Worm (Caenorhabditis elegans) whole organism, midembryonic: ENCODE results near the gene srg-60.
A peak's percentile ranks its signal among the peaks of the same experiment; 100 is the strongest.

Experiments
- T22C8.4 ChIP-seq: fragments of 200-800 bp; sonication (Bioruptor generic); IDR thresholded peaks from 2 replicates; pipeline ENCODE4 v1.3.6; 2022; ENCODE audit warnings: missing genetic modification characterization, missing compliant biosample characterization
- cog-1 ChIP-seq: sonication (generic microtip); optimal IDR thresholded peaks from 2 replicates; lab custom pipeline; 2016; ENCODE audit warnings: missing genetic modification characterization, missing compliant biosample characterization
- flt-1 ChIP-seq: fragments of 200-800 bp; sonication (Bioruptor generic); IDR thresholded peaks from 2 replicates; pipeline ENCODE4 v1.3.6; 2022; ENCODE audit warnings: missing genetic modification characterization, missing compliant biosample characterization
- klf-2 ChIP-seq: fragments of 200-800 bp; sonication (Bioruptor generic); conservative IDR thresholded peaks from 2 replicates; pipeline ENCODE4 v1.3.6; 2022; ENCODE audit warnings: missing genetic modification reagents, missing genetic modification characterization, missing compliant biosample characterization
- med-1 ChIP-seq: sonication (generic microtip); optimal IDR thresholded peaks from 2 replicates; lab custom pipeline; 2017; ENCODE audit warnings: missing genetic modification characterization, mild to moderate bottlenecking, missing compliant biosample characterization, antibody characterized with exemption, missing genetic modification reagents; ENCODE audit not compliant: insufficient read depth
- ref-1 ChIP-seq: fragments of 200-800 bp; sonication (Bioruptor generic); conservative IDR thresholded peaks from 2 replicates; pipeline ENCODE4 v1.3.6; 2022; ENCODE audit warnings: missing genetic modification reagents, missing genetic modification characterization, missing compliant biosample characterization
- tab-1 ChIP-seq: fragments of 200-800 bp; sonication (Bioruptor generic); IDR thresholded peaks from 2 replicates; pipeline ENCODE4 v1.3.6; 2022; ENCODE audit warnings: missing genetic modification characterization, missing compliant biosample characterization
- ztf-23 ChIP-seq: fragments of 200-800 bp; sonication (Bioruptor generic); IDR thresholded peaks from 2 replicates; pipeline ENCODE4 v1.3.6; 2022; ENCODE audit warnings: missing genetic modification reagents, missing genetic modification characterization, missing compliant biosample characterization
- ztf-29 ChIP-seq: fragments of 200-800 bp; sonication (Bioruptor generic); IDR thresholded peaks from 2 replicates; pipeline ENCODE4 v1.3.6; 2022; ENCODE audit warnings: missing genetic modification reagents, missing genetic modification characterization, missing compliant biosample characterization

The srg-60 gene

DNA sequence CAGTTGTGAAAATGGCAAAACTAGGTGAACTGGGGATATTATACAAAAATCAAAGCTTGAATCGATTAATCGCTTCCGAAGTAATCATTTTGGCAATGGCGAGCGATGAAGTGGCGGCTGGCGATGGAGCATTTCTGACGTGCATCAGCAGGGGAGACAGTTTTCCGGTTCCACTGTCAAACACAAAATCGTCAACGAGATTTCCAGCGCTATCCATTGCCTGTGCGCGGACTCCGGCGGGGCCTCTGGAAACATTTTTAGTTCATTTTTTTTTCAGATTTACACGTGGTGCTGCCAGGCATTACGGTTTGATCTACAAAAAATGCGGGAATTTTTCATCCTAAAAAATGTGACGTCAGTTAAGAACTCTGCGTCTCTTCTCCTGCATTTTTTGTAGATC is 33.9 kb downstream of the srg-60 start:
- no peak for TF ChIP-seq T22C8.4 (GFP tag; lab: Robert Waterston, UW)
- no peak for TF ChIP-seq klf-2
- no peak for TF ChIP-seq med-1 (GFP tag; lab: Kevin White, UChicago)
- TF ChIP-seq ztf-29 (GFP tag; lab: Robert Waterston, UW): no peak
- no peak for TF ChIP-seq ztf-23 (GFP tag; lab: Robert Waterston, UW)

DNA sequence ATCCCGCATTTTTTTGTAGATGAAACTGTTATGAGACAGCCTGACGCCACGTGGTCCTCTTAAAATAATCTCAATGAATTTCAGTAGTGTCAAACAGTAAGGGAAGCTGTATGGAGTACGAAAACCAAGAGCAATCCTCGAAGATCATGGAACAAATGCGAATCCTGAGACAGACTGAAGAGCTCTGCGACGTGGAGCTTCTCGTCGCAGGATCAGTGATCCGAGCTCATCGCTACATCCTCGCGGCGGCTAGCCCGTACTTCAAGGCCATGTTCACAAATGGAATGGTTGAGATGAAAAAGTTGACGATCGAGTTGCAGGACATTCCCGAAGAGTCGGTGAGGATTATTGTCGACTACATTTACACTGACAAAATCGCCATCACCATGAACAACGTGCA is 38.2 kb downstream of the srg-60 start:
- TF ChIP-seq ref-1 (GFP tag; lab: Robert Waterston, UW): no peak
- no peak for TF ChIP-seq klf-2
- TF ChIP-seq flt-1: no peak
- no peak for TF ChIP-seq ztf-29 (GFP tag; lab: Robert Waterston, UW)
- no peak for TF ChIP-seq tab-1 (GFP tag; lab: Robert Waterston, UW)
- no peak for TF ChIP-seq med-1 (GFP tag; lab: Kevin White, UChicago)
- TF ChIP-seq cog-1 (tag; lab: Kevin White, UChicago): no peak
- no peak for TF ChIP-seq ztf-23 (GFP tag; lab: Robert Waterston, UW)
- TF ChIP-seq T22C8.4 (GFP tag; lab: Robert Waterston, UW): no peak

DNA sequence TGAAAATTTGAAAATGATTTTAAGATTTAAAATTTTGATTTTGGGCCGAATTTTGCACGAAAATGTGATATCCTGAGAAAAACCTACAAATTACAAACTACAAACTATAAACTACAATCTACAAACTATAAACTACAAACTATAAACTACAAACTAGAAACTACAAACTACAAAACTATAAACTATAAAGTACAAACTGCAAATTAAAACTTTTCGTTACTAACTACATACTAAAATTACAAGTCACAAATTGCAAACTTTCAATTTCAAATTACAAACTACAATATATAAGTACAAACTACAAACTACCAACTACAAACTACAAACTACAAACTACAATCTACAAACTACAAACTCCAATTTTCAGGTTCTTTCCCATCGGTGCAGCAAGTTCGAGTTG is 39.0 kb downstream of the srg-60 start:
- TF ChIP-seq ztf-29 (GFP tag; lab: Robert Waterston, UW) (no peak), flt-1 (no peak), klf-2 (no peak), ztf-23 (GFP tag; lab: Robert Waterston, UW) (no peak), tab-1 (GFP tag; lab: Robert Waterston, UW) (no peak)

DNA sequence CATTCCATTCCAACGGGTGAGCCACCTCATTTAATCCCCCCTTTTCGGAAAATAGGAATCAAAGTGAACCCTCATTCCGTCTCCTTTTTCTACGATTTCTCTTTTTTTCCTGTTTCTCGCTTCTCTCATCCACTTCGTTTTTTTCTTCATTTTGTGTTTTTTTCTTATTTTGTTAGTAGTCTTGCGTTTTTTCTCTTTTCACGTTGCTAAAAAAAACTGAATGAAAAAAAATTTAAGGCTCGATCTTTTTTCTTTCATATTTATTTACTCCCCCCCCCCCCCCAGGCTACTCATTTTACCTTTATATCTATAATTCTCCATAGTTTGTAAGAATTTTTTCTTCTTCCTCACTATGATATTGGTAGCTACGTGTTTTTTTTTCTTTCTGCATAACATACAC is 44.8 kb downstream of the srg-60 start:
- TF ChIP-seq klf-2: no peak
- TF ChIP-seq ref-1 (GFP tag; lab: Robert Waterston, UW): no peak
- TF ChIP-seq ztf-23 (GFP tag; lab: Robert Waterston, UW): no peak
- TF ChIP-seq flt-1: no peak
- no peak for TF ChIP-seq tab-1 (GFP tag; lab: Robert Waterston, UW)
- no peak for TF ChIP-seq ztf-29 (GFP tag; lab: Robert Waterston, UW)

DNA sequence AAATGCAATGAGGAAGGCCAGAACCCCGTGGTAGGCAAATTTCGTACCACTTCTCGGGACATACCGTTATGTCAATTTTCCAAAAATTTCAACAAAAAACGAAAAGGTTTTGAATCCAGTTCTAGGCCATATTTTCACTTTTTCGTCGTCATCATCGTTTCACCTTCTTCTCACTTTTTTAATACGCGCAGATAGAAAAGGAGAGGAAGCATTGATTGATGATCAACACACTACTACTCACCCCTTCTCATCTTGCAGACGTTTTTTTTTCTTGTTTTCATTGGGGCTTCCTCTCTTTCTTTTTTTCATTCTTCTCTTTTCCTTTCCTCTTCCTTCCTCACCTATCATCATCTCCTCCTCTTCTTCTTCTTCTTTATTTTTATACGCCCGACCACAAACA is 46.8 kb downstream of the srg-60 start:
- no peak for TF ChIP-seq cog-1 (tag; lab: Kevin White, UChicago)
- no peak for TF ChIP-seq T22C8.4 (GFP tag; lab: Robert Waterston, UW)
- TF ChIP-seq tab-1 (GFP tag; lab: Robert Waterston, UW): no peak
- TF ChIP-seq ztf-23 (GFP tag; lab: Robert Waterston, UW): no peak
- TF ChIP-seq ztf-29 (GFP tag; lab: Robert Waterston, UW): no peak
- no peak for TF ChIP-seq ref-1 (GFP tag; lab: Robert Waterston, UW)
- no peak for TF ChIP-seq flt-1
- no peak for TF ChIP-seq klf-2
- TF ChIP-seq med-1 (GFP tag; lab: Kevin White, UChicago): no peak

DNA sequence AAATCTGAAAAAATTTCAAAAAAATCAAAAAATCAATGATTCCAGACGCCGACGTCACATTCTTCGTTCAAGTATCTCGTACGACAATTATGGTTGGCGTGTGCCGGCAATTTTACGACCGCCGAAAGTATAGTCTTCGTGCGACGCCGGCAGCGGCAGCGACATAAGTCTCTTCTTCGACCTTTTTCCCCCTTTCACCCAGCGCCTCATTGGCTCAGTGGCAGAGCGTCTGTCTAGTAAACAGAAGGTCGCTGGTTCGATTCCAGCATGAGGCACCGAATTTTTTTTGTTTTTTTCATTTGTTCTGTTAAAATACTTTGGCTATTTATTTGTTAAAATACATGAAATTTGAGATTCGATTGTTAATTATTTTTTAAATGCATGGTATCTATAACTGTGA is 48.6 kb downstream of the srg-60 start:
- TF ChIP-seq flt-1 (peak; percentile 86), ztf-29 (GFP tag; lab: Robert Waterston, UW) (no peak), klf-2 (0 out of 2 replicates have a peak, but pooled peaks have one; percentile 25), ztf-23 (GFP tag; lab: Robert Waterston, UW) (peak; percentile 85), med-1 (GFP tag; lab: Kevin White, UChicago) (peak; percentile 45), ref-1 (GFP tag; lab: Robert Waterston, UW) (peak; percentile 67), T22C8.4 (GFP tag; lab: Robert Waterston, UW) (no peak), tab-1 (GFP tag; lab: Robert Waterston, UW) (peak; percentile 86), cog-1 (tag; lab: Kevin White, UChicago) (no peak)

DNA sequence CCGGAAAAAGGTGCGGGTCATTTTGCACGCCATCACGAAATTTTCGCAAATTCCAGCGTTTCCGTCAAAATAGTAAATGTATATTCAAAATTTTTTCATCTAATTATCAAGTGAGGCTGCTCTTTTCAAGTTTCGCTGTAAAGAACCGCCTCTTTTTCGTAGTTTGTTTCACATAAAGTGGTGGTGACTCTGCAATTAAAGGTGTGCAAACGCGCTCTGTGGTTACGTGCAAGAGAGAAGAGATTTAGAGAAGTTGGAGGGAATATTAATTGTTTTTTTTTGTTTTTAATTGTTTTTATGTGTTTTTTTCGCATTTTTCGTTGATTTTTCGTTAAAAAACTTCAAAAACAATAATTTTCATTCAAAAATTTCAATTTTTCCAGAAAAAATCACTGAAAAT is 49.9 kb downstream of the srg-60 start, which contains the start of gene W02G9.3:
W02G9.3 (plus strand) TSS at position 384 of the 400 bp plus-strand sequence.
- peak; percentile 55 for TF ChIP-seq cog-1 (tag; lab: Kevin White, UChicago)
- TF ChIP-seq flt-1: peak; percentile 53; the same call in 1 of the 2 replicates
- TF ChIP-seq ztf-23 (GFP tag; lab: Robert Waterston, UW): no peak
- TF ChIP-seq tab-1 (GFP tag; lab: Robert Waterston, UW): no peak
- no peak for TF ChIP-seq T22C8.4 (GFP tag; lab: Robert Waterston, UW)
